Fruit fly (Drosophila melanogaster) whole organism, embryonic: ENCODE data around the gene CG6695.

ENCODE experiments used
- CG10959 ChIP-seq: fragments of 200-800 bp; sonication (Bioruptor generic); IDR thresholded peaks from 2 replicates; pipeline ENCODE4 v1.3.6; 2022; ENCODE audit warnings: missing biosample characterization, missing genetic modification characterization
- CG11085 ChIP-seq: fragments of 200-800 bp; sonication (Bioruptor generic); IDR thresholded peaks from 2 replicates; pipeline ENCODE4 v1.3.6; 2022; ENCODE audit warnings: missing biosample characterization, missing genetic modification characterization
- CG12659 ChIP-seq: fragments of 200-800 bp; sonication (Bioruptor generic); optimal IDR thresholded peaks from 3 replicates; lab custom pipeline; 2017; ENCODE audit warnings: mild to moderate bottlenecking, missing biosample characterization, missing genetic modification reagents, missing genetic modification characterization
- CG12744 ChIP-seq: fragments of 200-800 bp; sonication (Bioruptor generic); optimal IDR thresholded peaks from 2 replicates; lab custom pipeline; 2016; ENCODE audit warnings: missing biosample characterization, missing genetic modification characterization
- CG14667 ChIP-seq: fragments of 200-800 bp; sonication (Bioruptor generic); IDR thresholded peaks from 2 replicates; pipeline ENCODE4 v1.3.6; 2022; ENCODE audit warnings: missing biosample characterization, missing genetic modification characterization
- CG15601 ChIP-seq: fragments of 200-800 bp; sonication (Bioruptor generic); optimal IDR thresholded peaks from 3 replicates; lab custom pipeline; 2019; ENCODE audit warnings: missing biosample characterization, mild to moderate bottlenecking, missing genetic modification characterization, moderate library complexity
- CG1603 ChIP-seq: fragments of 200-800 bp; sonication (Bioruptor generic); optimal IDR thresholded peaks from 2 replicates; lab custom pipeline; 2019; ENCODE audit warnings: missing biosample characterization, mild to moderate bottlenecking, missing genetic modification characterization, moderate library complexity
- CG16815 ChIP-seq: fragments of 200-800 bp; sonication (Bioruptor generic); optimal IDR thresholded peaks from 3 replicates; lab custom pipeline; 2017; ENCODE audit warnings: missing biosample characterization, mild to moderate bottlenecking, missing genetic modification characterization
- CG2129 ChIP-seq: fragments of 200-800 bp; sonication (Bioruptor generic); IDR thresholded peaks from 2 replicates; pipeline ENCODE4 v1.3.6; 2022; ENCODE audit warnings: missing biosample characterization, missing genetic modification characterization; ENCODE audit not compliant: partially characterized antibody
- CG2889 ChIP-seq: fragments of 200-800 bp; sonication (Bioruptor generic); IDR thresholded peaks from 3 replicates; pipeline ENCODE4 v1.3.6; 2022; ENCODE audit warnings: missing biosample characterization, missing genetic modification characterization
- CG31441 ChIP-seq: fragments of 200-800 bp; sonication (Bioruptor generic); IDR thresholded peaks from 2 replicates; pipeline ENCODE4 v1.3.6; 2022; ENCODE audit warnings: missing biosample characterization, missing genetic modification characterization
- CG34224 ChIP-seq: fragments of 200-800 bp; sonication (Bioruptor generic); IDR thresholded peaks from 3 replicates; pipeline ENCODE4 v1.3.6; 2022; ENCODE audit warnings: missing biosample characterization, missing genetic modification characterization; ENCODE audit not compliant: partially characterized antibody
- CG3995 ChIP-seq: fragments of 200-800 bp; sonication (Bioruptor generic); optimal IDR thresholded peaks from 3 replicates; lab custom pipeline; 2016; ENCODE audit warnings: missing biosample characterization, missing genetic modification characterization
- CG4854 ChIP-seq: fragments of 200-800 bp; sonication (Bioruptor generic); optimal IDR thresholded peaks from 2 replicates; lab custom pipeline; 2016; ENCODE audit warnings: missing biosample characterization, missing genetic modification characterization, inconsistent platforms
- CG6254 ChIP-seq: fragments of 200-800 bp; sonication (Bioruptor generic); optimal IDR thresholded peaks from 3 replicates; lab custom pipeline; 2017; ENCODE audit warnings: mild to moderate bottlenecking, missing biosample characterization, missing genetic modification reagents, missing genetic modification characterization
- CG7963 ChIP-seq: fragments of 200-800 bp; sonication (Bioruptor generic); IDR thresholded peaks from 3 replicates; pipeline ENCODE4 v1.3.6; 2022; ENCODE audit warnings: missing biosample characterization, missing genetic modification characterization; ENCODE audit not compliant: partially characterized antibody
- CG8765 ChIP-seq: fragments of 200-800 bp; sonication (Bioruptor generic); IDR thresholded peaks from 2 replicates; pipeline ENCODE4 v1.3.6; 2022; ENCODE audit warnings: missing biosample characterization, missing genetic modification characterization
- CoRest ChIP-seq: fragments of 200-800 bp; sonication (Bioruptor generic); optimal IDR thresholded peaks from 3 replicates; lab custom pipeline; 2018; ENCODE audit warnings: missing biosample characterization, mild to moderate bottlenecking, missing genetic modification characterization, moderate library complexity
- Dad ChIP-seq: fragments of 200-800 bp; sonication (Bioruptor generic); optimal IDR thresholded peaks from 3 replicates; lab custom pipeline; 2016; ENCODE audit warnings: missing biosample characterization, missing genetic modification characterization
- Dip2 ChIP-seq: fragments of 200-800 bp; sonication (Bioruptor generic); IDR thresholded peaks from 2 replicates; pipeline ENCODE4 v1.3.6; 2022; ENCODE audit warnings: missing biosample characterization, missing genetic modification characterization
- Dref ChIP-seq: fragments of 200-800 bp; sonication (Bioruptor generic); IDR thresholded peaks from 2 replicates; pipeline ENCODE4 v1.3.6; 2022; ENCODE audit warnings: missing biosample characterization, missing genetic modification characterization
- E2f1 ChIP-seq: fragments of 200-800 bp; sonication (Bioruptor generic); IDR thresholded peaks from 2 replicates; pipeline ENCODE4 v1.3.6; 2022; ENCODE audit warnings: missing biosample characterization, missing genetic modification characterization
- Fer3 ChIP-seq: fragments of 200-800 bp; sonication (Bioruptor generic); optimal IDR thresholded peaks from 2 replicates; lab custom pipeline; 2018; ENCODE audit warnings: missing biosample characterization, mild to moderate bottlenecking, missing genetic modification characterization, moderate library complexity
- Nf-YC ChIP-seq: fragments of 200-800 bp; optimal IDR thresholded peaks from 3 replicates; lab custom pipeline; 2019; ENCODE audit warnings: missing biosample characterization, mild to moderate bottlenecking, missing genetic modification characterization, moderate library complexity
- Oli ChIP-seq: fragments of 200-800 bp; sonication (Bioruptor generic); optimal IDR thresholded peaks from 2 replicates; lab custom pipeline; 2018; ENCODE audit warnings: missing biosample characterization, mild to moderate bottlenecking, missing genetic modification characterization, moderate library complexity
- Poxn ChIP-seq: fragments of 200-800 bp; sonication (Bioruptor generic); IDR thresholded peaks from 2 replicates; pipeline ENCODE4 v1.3.6; 2022; ENCODE audit warnings: missing biosample characterization, missing genetic modification characterization
- Side ChIP-seq: fragments of 200-800 bp; sonication (Bioruptor generic); optimal IDR thresholded peaks from 2 replicates; lab custom pipeline; 2016; ENCODE audit warnings: missing biosample characterization, missing genetic modification characterization
- Six4 ChIP-seq: fragments of 200-800 bp; sonication (Bioruptor generic); optimal IDR thresholded peaks from 2 replicates; lab custom pipeline; 2016; ENCODE audit warnings: missing biosample characterization, missing genetic modification characterization
- Sox100B ChIP-seq: fragments of 200-800 bp; sonication (Bioruptor generic); optimal IDR thresholded peaks from 3 replicates; lab custom pipeline; 2018; ENCODE audit warnings: missing biosample characterization, mild to moderate bottlenecking, missing genetic modification characterization
- Sox102F ChIP-seq: fragments of 200-800 bp; sonication (Bioruptor generic); optimal IDR thresholded peaks from 2 replicates; lab custom pipeline; 2018; ENCODE audit warnings: missing biosample characterization, mild to moderate bottlenecking, missing genetic modification characterization, moderate library complexity
- TFAM ChIP-seq: fragments of 200-800 bp; sonication (Bioruptor generic); optimal IDR thresholded peaks from 2 replicates; lab custom pipeline; 2017; ENCODE audit warnings: missing biosample characterization, missing genetic modification characterization, inconsistent platforms
- Usf ChIP-seq: fragments of 200-800 bp; sonication (Bioruptor generic); optimal IDR thresholded peaks from 2 replicates; lab custom pipeline; 2017; ENCODE audit warnings: missing genotype, missing biosample characterization, missing genetic modification characterization
- al ChIP-seq: fragments of 200-800 bp; sonication (Bioruptor generic); IDR thresholded peaks from 2 replicates; pipeline ENCODE4 v1.3.6; 2022; ENCODE audit warnings: missing biosample characterization, missing genetic modification characterization
- bab2 ChIP-seq: fragments of 200-800 bp; sonication (Bioruptor generic); optimal IDR thresholded peaks from 2 replicates; lab custom pipeline; 2016; ENCODE audit warnings: missing biosample characterization, missing genetic modification characterization
- ems ChIP-seq: fragments of 200-800 bp; sonication (Bioruptor generic); optimal IDR thresholded peaks from 3 replicates; lab custom pipeline; 2016; ENCODE audit warnings: missing biosample characterization, missing genetic modification characterization
- eyg ChIP-seq: fragments of 200-800 bp; sonication (Bioruptor generic); optimal IDR thresholded peaks from 3 replicates; lab custom pipeline; 2016; ENCODE audit warnings: missing biosample characterization, missing genetic modification characterization
- fd96Cb ChIP-seq: fragments of 200-800 bp; sonication (Bioruptor generic); optimal IDR thresholded peaks from 2 replicates; lab custom pipeline; 2018; ENCODE audit warnings: missing biosample characterization, mild to moderate bottlenecking, missing genetic modification characterization, moderate library complexity
- hkb ChIP-seq, 2 experiments: fragments of 200-800 bp in 1 of 2; fragments of >200 bp in 1 of 2; sonication (Bioruptor generic) in 1 of 2; IDR thresholded peaks in 1 of 2; optimal IDR thresholded peaks in 1 of 2; 2 replicates each; pipeline versions ENCODE4 v1.3.6 to Lab custom; 2017 to 2022; ENCODE audit warnings: missing biosample characterization in 1 of 2, missing genetic modification characterization in 1 of 2
- hth ChIP-seq: fragments of >200 bp; optimal IDR thresholded peaks from 2 replicates; lab custom pipeline; 2017; ENCODE audit warnings: inconsistent platforms
- jing ChIP-seq: fragments of 200-800 bp; sonication (Bioruptor generic); optimal IDR thresholded peaks from 2 replicates; lab custom pipeline; 2018; ENCODE audit warnings: missing biosample characterization, mild to moderate bottlenecking, missing genetic modification characterization
- lmd ChIP-seq: fragments of 200-800 bp; sonication (Bioruptor generic); IDR thresholded peaks from 2 replicates; pipeline ENCODE4 v1.3.6; 2022; ENCODE audit warnings: missing biosample characterization, missing genetic modification characterization
- mirr ChIP-seq: fragments of 200-800 bp; sonication (Bioruptor generic); optimal IDR thresholded peaks from 3 replicates; lab custom pipeline; 2018; ENCODE audit warnings: missing biosample characterization, mild to moderate bottlenecking, missing genetic modification characterization
- nom ChIP-seq: fragments of 200-800 bp; sonication (Bioruptor generic); optimal IDR thresholded peaks from 2 replicates; lab custom pipeline; 2017; ENCODE audit warnings: missing biosample characterization, missing genetic modification characterization, mild to moderate bottlenecking, moderate library complexity, missing genetic modification reagents
- pan ChIP-seq, 4 experiments: fragments of >200 bp in 3 of 4; fragments of 200-800 bp in 1 of 4; sonication (Bioruptor generic) in 1 of 4; optimal IDR thresholded peaks in 3 of 4; IDR thresholded peaks in 1 of 4; 2 replicates each; pipeline versions ENCODE4 v1.3.6 to Lab custom; 2017 to 2022; ENCODE audit warnings: missing biosample characterization in 2 of 4, missing genetic modification characterization in 2 of 4, mixed read lengths in 1 of 4
- prd ChIP-seq, 3 experiments: fragments of >200 bp in 2 of 3; fragments of 200-800 bp in 1 of 3; sonication (Bioruptor generic) in 1 of 3; optimal IDR thresholded peaks in 2 of 3; IDR thresholded peaks in 1 of 3; 2 replicates in 2 of 3; 3 replicates in 1 of 3; pipeline versions ENCODE4 v1.3.6 to Lab custom; 2017 to 2022; ENCODE audit warnings: missing biosample characterization in 1 of 3, missing genetic modification characterization in 1 of 3
- sug ChIP-seq: fragments of 200-800 bp; optimal IDR thresholded peaks from 2 replicates; lab custom pipeline; 2019; ENCODE audit warnings: missing biosample characterization, mild to moderate bottlenecking, missing genetic modification characterization, moderate library complexity
- tna ChIP-seq: fragments of 200-800 bp; sonication (Bioruptor generic); IDR thresholded peaks from 2 replicates; pipeline ENCODE4 v1.3.6; 2022; ENCODE audit warnings: missing biosample characterization, missing genetic modification characterization; ENCODE audit not compliant: partially characterized antibody
- tup ChIP-seq: fragments of 200-800 bp; sonication (Bioruptor generic); optimal IDR thresholded peaks from 2 replicates; lab custom pipeline; 2016; ENCODE audit warnings: missing biosample characterization, mild to moderate bottlenecking, missing genetic modification characterization, moderate library complexity
- z ChIP-seq: fragments of 200-800 bp; sonication (Bioruptor generic); IDR thresholded peaks from 3 replicates; pipeline ENCODE4 v1.3.6; 2022; ENCODE audit warnings: missing biosample characterization, missing genetic modification characterization

The CG6695 gene

DNA sequence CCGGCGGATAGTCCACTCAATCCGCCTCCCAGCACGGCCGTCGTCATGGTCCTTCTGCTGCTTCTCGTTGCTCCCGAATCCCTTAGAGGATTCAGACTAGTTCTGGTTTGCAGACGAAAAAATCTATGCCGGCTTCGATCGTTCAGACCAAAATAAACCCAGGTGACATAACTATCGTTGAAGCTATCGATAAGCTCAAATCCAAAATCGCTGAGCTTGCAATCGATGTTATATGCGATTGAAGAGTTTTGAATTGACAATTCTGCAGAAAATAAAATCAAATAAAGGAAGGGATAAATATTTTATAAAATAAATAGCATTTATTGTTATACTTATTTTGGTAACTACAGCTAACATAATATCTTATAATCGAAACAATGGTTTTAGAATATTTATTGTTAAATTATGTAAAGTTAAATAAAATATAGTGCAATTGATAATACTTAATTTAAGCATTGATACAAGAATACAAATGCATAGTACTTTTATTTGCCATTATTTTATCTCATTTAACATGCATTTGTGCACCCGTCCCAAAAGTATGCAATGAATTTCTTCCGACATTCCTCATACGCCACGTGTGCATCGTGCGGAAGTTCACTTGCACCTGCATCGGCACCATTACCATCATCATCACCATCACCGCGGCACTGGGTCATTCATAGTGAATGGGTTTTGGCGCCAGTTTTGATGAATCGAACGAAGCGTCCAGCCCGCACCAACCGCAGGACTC is 6.9 kb downstream of the CG6695 start, which contains the start of gene Ppox (continued):
- TF ChIP-seq CG31441 (GFP tag; lab: Robert Waterston, UW), result no peak
- TF ChIP-seq CG34224 (GFP tag; lab: Robert Waterston, UW), result peak; percentile 97
- no peak for TF ChIP-seq CG14667 (GFP tag; lab: Robert Waterston, UW)
- TF ChIP-seq Six4, result no peak
- no peak for TF ChIP-seq CG4854 (GFP tag; lab: Kevin White, UChicago)
- TF ChIP-seq CoRest (tag; lab: Kevin White, UChicago), result peak; percentile 5
- TF ChIP-seq CG10959 (GFP tag; lab: Robert Waterston, UW), result no peak
- no peak for TF ChIP-seq Usf
- TF ChIP-seq Fer3, result no peak
- TF ChIP-seq prd (optimal IDR thresholded peaks at IDR 0.05; lab: Kevin White, UChicago), result no peak
- no peak for TF ChIP-seq prd (GFP tag; IDR thresholded peaks at IDR 0.05; lab: Robert Waterston, UW)
- peak; percentile 43 for TF ChIP-seq CG15601 (tag; lab: Kevin White, UChicago)
- no peak for TF ChIP-seq CG8765 (GFP tag; lab: Robert Waterston, UW)
- TF ChIP-seq Dad (GFP tag; lab: Kevin White, UChicago), result no peak
- TF ChIP-seq nom (GFP tag; lab: Kevin White, UChicago), result no peak
- no peak for TF ChIP-seq Poxn (GFP tag; lab: Robert Waterston, UW)
- peak; percentile 4 for TF ChIP-seq sug (tag; lab: Kevin White, UChicago)
- no peak for TF ChIP-seq tup (GFP tag; lab: Kevin White, UChicago)
- TF ChIP-seq Dip2 (GFP tag; lab: Robert Waterston, UW), result no peak
- no peak for TF ChIP-seq z (GFP tag; lab: Robert Waterston, UW)
- TF ChIP-seq CG2889, result no peak
- TF ChIP-seq Nf-YC (tag; lab: Kevin White, UChicago), result no peak
- no peak for TF ChIP-seq bab2 (GFP tag; lab: Kevin White, UChicago)
- TF ChIP-seq Sox102F (GFP tag; lab: Kevin White, UChicago), result no peak
- TF ChIP-seq CG16815 (GFP tag; lab: Kevin White, UChicago), result no peak
- no peak for TF ChIP-seq E2f1 (GFP tag; lab: Robert Waterston, UW)
- TF ChIP-seq al, result no peak
- TF ChIP-seq eyg, result no peak
- peak; percentile 88 for TF ChIP-seq tna
- peak; percentile 96 for TF ChIP-seq CG3995
- TF ChIP-seq pan (optimal IDR thresholded peaks at IDR 0.05; lab: Kevin White, UChicago), result no peak
- TF ChIP-seq pan (GFP tag; optimal IDR thresholded peaks at IDR 0.05 in 1 of 2, IDR thresholded peaks at IDR 0.05 in 1 of 2), result no peak
- TF ChIP-seq mirr (GFP tag; lab: Kevin White, UChicago), result no peak
- peak; percentile 15 for TF ChIP-seq CG12659
- TF ChIP-seq CG2129 (GFP tag; lab: Robert Waterston, UW), result peak; percentile 62
- TF ChIP-seq CG6254, result no peak
- no peak for TF ChIP-seq CG11085 (GFP tag; lab: Robert Waterston, UW)
- no peak for TF ChIP-seq ems (GFP tag; lab: Kevin White, UChicago)
- no peak for TF ChIP-seq fd96Cb
- no peak for TF ChIP-seq CG12744 (GFP tag; lab: Kevin White, UChicago)
- no peak for TF ChIP-seq TFAM (GFP tag; lab: Kevin White, UChicago)
- no peak for TF ChIP-seq CG1603 (tag; lab: Kevin White, UChicago)
- TF ChIP-seq hkb (optimal IDR thresholded peaks at IDR 0.05; lab: Kevin White, UChicago), result no peak
- TF ChIP-seq hkb (GFP tag; IDR thresholded peaks at IDR 0.05; lab: Robert Waterston, UW), result no peak
- no peak for TF ChIP-seq Oli (tag; lab: Kevin White, UChicago)
- no peak for TF ChIP-seq lmd (GFP tag; lab: Robert Waterston, UW)
- TF ChIP-seq Sox100B (GFP tag; lab: Kevin White, UChicago), result no peak
- no peak for TF ChIP-seq Side
- TF ChIP-seq jing, result no peak
- peak; percentile 84 for TF ChIP-seq CG7963 (GFP tag; lab: Robert Waterston, UW)
- TF ChIP-seq Dref (GFP tag; lab: Robert Waterston, UW), result peak; percentile 90
- no peak for TF ChIP-seq hth (lab: Kevin White, UChicago)
